Worm (Caenorhabditis elegans) whole organism, L1 larva: ENCODE data around the gene nhr-177.

Experiments used
- C16A3.4 ChIP-seq: fragments of 150-350 bp; optimal IDR thresholded peaks from 2 replicates; lab custom pipeline; 2014; ENCODE audit warnings: missing biosample characterization, missing genetic modification characterization
- alr-1 ChIP-seq: fragments of 200-800 bp; sonication (Bioruptor generic); optimal IDR thresholded peaks from 2 replicates; lab custom pipeline; 2018; ENCODE audit warnings: borderline replicate concordance, mild to moderate bottlenecking, missing genetic modification characterization, missing compliant biosample characterization
- ama-1 ChIP-seq: fragments of 150-350 bp; optimal IDR thresholded peaks from 2 replicates; lab custom pipeline; 2014
- blmp-1 ChIP-seq: fragments of 150-350 bp; optimal IDR thresholded peaks from 2 replicates; lab custom pipeline; 2014; ENCODE audit warnings: missing biosample characterization, missing genetic modification characterization
- dsc-1 ChIP-seq: sonication (generic microtip); optimal IDR thresholded peaks from 2 replicates; lab custom pipeline; 2016; ENCODE audit warnings: mild to moderate bottlenecking, missing genetic modification characterization, missing compliant biosample characterization
- efl-1 ChIP-seq, 4 experiments: fragments of 150-350 bp; optimal IDR thresholded peaks in 3 of 4; peaks in 1 of 4; 1 replicate in 1 of 4; 2 replicates in 3 of 4; lab custom pipeline; 2014; ENCODE audit warnings: missing biosample characterization in 2 of 4, missing genetic modification characterization in 2 of 4, missing genetic modification reagents in 2 of 4
- efl-3 ChIP-seq: fragments of 200-800 bp; sonication (Bioruptor generic); optimal IDR thresholded peaks from 2 replicates; lab custom pipeline; 2018; ENCODE audit warnings: mild to moderate bottlenecking, missing genetic modification characterization, missing compliant biosample characterization
- egl-13 ChIP-seq: sonication (generic microtip); optimal IDR thresholded peaks from 2 replicates; lab custom pipeline; 2016; ENCODE audit warnings: missing genotype, missing genetic modification reagents, missing genetic modification characterization, missing compliant biosample characterization
- egl-27 ChIP-seq, 2 experiments: fragments of 150-350 bp in 1 of 2; sonication (generic microtip); optimal IDR thresholded peaks; 3 replicates each; lab custom pipeline; 2017 to 2018; ENCODE audit warnings: missing biosample characterization in 2 of 2, missing genetic modification characterization in 2 of 2, missing genetic modification reagents in 2 of 2
- fkh-10 ChIP-seq: sonication (generic microtip); optimal IDR thresholded peaks from 2 replicates; lab custom pipeline; 2017; ENCODE audit warnings: missing biosample characterization, missing genetic modification reagents, missing genetic modification characterization
- hlh-4 ChIP-seq: sonication (generic microtip); optimal IDR thresholded peaks from 2 replicates; lab custom pipeline; 2016; ENCODE audit warnings: mild to moderate bottlenecking, missing genetic modification characterization, missing compliant biosample characterization
- hpl-2 ChIP-seq: fragments of 150-350 bp; optimal IDR thresholded peaks from 2 replicates; lab custom pipeline; 2014; ENCODE audit warnings: missing biosample characterization, missing genetic modification reagents, missing genetic modification characterization
- isw-1 ChIP-seq: fragments of 200-800 bp; sonication (Bioruptor generic); IDR thresholded peaks from 2 replicates; pipeline ENCODE4 v1.3.6; 2022; ENCODE audit warnings: missing genetic modification characterization, missing compliant biosample characterization
- lin-13 ChIP-seq: fragments of 150-350 bp; optimal IDR thresholded peaks from 2 replicates; lab custom pipeline; 2014; ENCODE audit warnings: missing biosample characterization, missing genetic modification reagents, missing genetic modification characterization
- lin-14 ChIP-seq: fragments of 200-800 bp; sonication (Bioruptor generic); optimal IDR thresholded peaks from 2 replicates; lab custom pipeline; 2018; ENCODE audit warnings: mild to moderate bottlenecking, missing genetic modification characterization, moderate library complexity, missing compliant biosample characterization
- lin-15B ChIP-seq: fragments of 150-350 bp; sonication (generic microtip); optimal IDR thresholded peaks from 3 replicates; lab custom pipeline; 2014; ENCODE audit warnings: missing biosample characterization, missing genetic modification characterization
- lin-39 ChIP-seq: fragments of 150-350 bp; optimal IDR thresholded peaks from 2 replicates; lab custom pipeline; 2014; ENCODE audit warnings: missing biosample characterization, missing genetic modification reagents, missing genetic modification characterization
- mdl-1 ChIP-seq, 2 experiments: fragments of 150-350 bp; optimal IDR thresholded peaks; 2 replicates each; lab custom pipeline; 2014 to 2017; ENCODE audit warnings: missing biosample characterization in 2 of 2, missing genetic modification characterization in 2 of 2, inconsistent platforms in 1 of 2
- mef-2 ChIP-seq: fragments of 150-350 bp; optimal IDR thresholded peaks from 2 replicates; lab custom pipeline; 2014; ENCODE audit warnings: missing biosample characterization, missing genetic modification characterization
- mep-1 ChIP-seq: fragments of 150-350 bp; optimal IDR thresholded peaks from 2 replicates; lab custom pipeline; 2014; ENCODE audit warnings: missing biosample characterization, missing genetic modification characterization
- nhr-11 ChIP-seq: fragments of 150-350 bp; optimal IDR thresholded peaks from 2 replicates; lab custom pipeline; 2014; ENCODE audit warnings: missing biosample characterization, missing genetic modification characterization
- nhr-19 ChIP-seq: fragments of 200-800 bp; sonication (Bioruptor generic); conservative IDR thresholded peaks from 2 replicates; pipeline ENCODE4 v1.3.6; 2022; ENCODE audit warnings: missing genetic modification characterization, missing compliant biosample characterization
- nhr-28 ChIP-seq: fragments of 150-350 bp; optimal IDR thresholded peaks from 2 replicates; lab custom pipeline; 2014; ENCODE audit warnings: missing biosample characterization, missing genetic modification characterization
- nhr-71 ChIP-seq: sonication (generic microtip); optimal IDR thresholded peaks from 2 replicates; lab custom pipeline; 2016; ENCODE audit warnings: mild to moderate bottlenecking, missing genetic modification characterization, moderate library complexity, missing compliant biosample characterization
- nhr-77 ChIP-seq: fragments of 150-350 bp; optimal IDR thresholded peaks from 2 replicates; lab custom pipeline; 2014; ENCODE audit warnings: missing biosample characterization, missing genetic modification characterization
- nhr-85 ChIP-seq: sonication (generic microtip); peaks from one replicate; lab custom pipeline; 2016; ENCODE audit warnings: missing genetic modification characterization, inconsistent platforms, missing compliant biosample characterization
- pag-3 ChIP-seq: sonication (generic microtip); optimal IDR thresholded peaks from 2 replicates; lab custom pipeline; 2017; ENCODE audit warnings: missing genetic modification characterization, mild to moderate bottlenecking, missing compliant biosample characterization, antibody characterized with exemption, borderline replicate concordance; ENCODE audit not compliant: insufficient read depth
- rnt-1 ChIP-seq: sonication (generic microtip); optimal IDR thresholded peaks from 2 replicates; lab custom pipeline; 2016; ENCODE audit warnings: mild to moderate bottlenecking, missing genetic modification characterization, moderate library complexity, missing compliant biosample characterization
- sox-4 ChIP-seq: sonication (generic microtip); optimal IDR thresholded peaks from 2 replicates; lab custom pipeline; 2016; ENCODE audit warnings: missing genetic modification characterization, missing compliant biosample characterization
- unc-30 ChIP-seq: sonication (generic microtip); optimal IDR thresholded peaks from 2 replicates; lab custom pipeline; 2017; ENCODE audit warnings: missing biosample characterization, missing genetic modification characterization
- unc-62 ChIP-seq: fragments of 150-350 bp; optimal IDR thresholded peaks from 2 replicates; lab custom pipeline; 2014; ENCODE audit warnings: missing biosample characterization, missing genetic modification reagents, missing genetic modification characterization
- unc-98 ChIP-seq: fragments of 200-800 bp; sonication (Bioruptor generic); IDR thresholded peaks from 2 replicates; pipeline ENCODE4 v1.3.6; 2022; ENCODE audit warnings: missing genetic modification characterization, missing compliant biosample characterization
- zip-4 ChIP-seq: fragments of 200-800 bp; sonication (Bioruptor generic); optimal IDR thresholded peaks from 2 replicates; lab custom pipeline; 2018; ENCODE audit warnings: mild to moderate bottlenecking, missing genetic modification characterization, moderate library complexity, missing compliant biosample characterization

Gene nhr-177

ce11 chrV:1574599-1574998, 35.5 kb upstream of the nhr-177 start:
- TF ChIP-seq dsc-1 (tag; lab: Kevin White, UChicago) (peak; percentile 10), hlh-4 (no peak)
- TF ChIP-seq, all 84 proteins: peak for 1

DNA sequence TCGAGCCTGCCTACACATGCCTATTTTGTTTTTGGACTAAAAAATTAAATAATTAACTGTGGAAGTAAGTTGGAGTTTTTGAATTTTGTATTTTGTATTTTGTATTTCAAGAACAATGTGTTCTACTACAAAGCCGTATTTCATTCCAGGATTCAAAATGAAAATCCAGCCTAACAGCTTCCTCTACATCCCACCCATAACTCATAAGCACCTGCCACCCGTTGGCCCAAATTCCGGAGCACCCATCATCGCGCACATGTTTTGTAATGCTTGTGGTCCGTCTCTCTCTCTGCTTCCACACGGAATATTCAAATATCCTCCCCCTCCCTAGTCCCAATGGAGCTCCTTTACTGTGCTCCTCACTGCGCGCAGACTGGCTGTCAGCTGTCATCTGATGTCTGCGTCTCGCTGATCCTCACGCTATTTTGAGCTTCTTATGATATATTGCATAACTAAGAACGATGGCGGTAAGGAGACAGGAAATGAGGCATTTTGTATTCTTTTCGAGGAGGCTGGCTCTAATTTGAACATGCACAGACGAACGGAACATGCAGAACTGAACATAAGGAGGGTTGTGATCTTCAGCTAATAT, 34.5 kb upstream of the nhr-177 start:
- TF ChIP-seq unc-30 (tag; lab: Kevin White, UChicago) (no peak), nhr-19 (GFP tag; lab: Robert Waterston, UW) (no peak), blmp-1 (tag; lab: Kevin White, UChicago) (no peak), nhr-77 (tag; lab: Kevin White, UChicago) (no peak), efl-3 (GFP tag; lab: Kevin White, UChicago) (no peak), nhr-11 (tag; lab: Kevin White, UChicago) (no peak), unc-98 (GFP tag; lab: Robert Waterston, UW) (no peak), sox-4 (no peak), lin-39 (no peak), ama-1 (lab: Kevin White, UChicago) (no peak)

ce11 chrV:1577092-1577709, 32.9 kb upstream of the nhr-177 start:
- TF ChIP-seq unc-62 (GFP tag; lab: Kevin White, UChicago), result no peak

- TF ChIP-seq pag-3 (tag; lab: Kevin White, UChicago), result no peak
- TF ChIP-seq nhr-85 (tag; lab: Kevin White, UChicago), result peak; percentile 50
- no peak for TF ChIP-seq efl-1 (optimal IDR thresholded peaks at IDR 0.05; lab: Kevin White, UChicago)
- peak in 1 of 2 experiments; percentile 18 for TF ChIP-seq efl-1 (GFP tag; optimal IDR thresholded peaks at IDR 0.05 in 1 of 2; lab: Kevin White, UChicago)
- no peak for TF ChIP-seq nhr-28 (tag; lab: Kevin White, UChicago)
- no peak for TF ChIP-seq egl-13 (tag; lab: Kevin White, UChicago)
Measured at ce11 chrV:1578572-1579230, 31.4 kb upstream of the nhr-177 start.

- no peak for TF ChIP-seq unc-62 (GFP tag; lab: Kevin White, UChicago)
- peak; percentile 71 for TF ChIP-seq nhr-85 (tag; lab: Kevin White, UChicago)
- no peak for TF ChIP-seq efl-1 (optimal IDR thresholded peaks at IDR 0.05; lab: Kevin White, UChicago)
- peak in 1 of 2 experiments; percentile 53 for TF ChIP-seq efl-1 (GFP tag; optimal IDR thresholded peaks at IDR 0.05 in 1 of 2; lab: Kevin White, UChicago)
- TF ChIP-seq, all 84 proteins: peak for 2
Measured at ce11 chrV:1579790-1580189, 30.3 kb upstream of the nhr-177 start.

ce11 chrV:1583242-1583641, 26.8 kb upstream of the nhr-177 start:
- TF ChIP-seq fkh-10 (no peak), isw-1 (no peak), mep-1 (tag; lab: Kevin White, UChicago) (no peak), lin-13 (no peak), lin-39 (no peak)

DNA sequence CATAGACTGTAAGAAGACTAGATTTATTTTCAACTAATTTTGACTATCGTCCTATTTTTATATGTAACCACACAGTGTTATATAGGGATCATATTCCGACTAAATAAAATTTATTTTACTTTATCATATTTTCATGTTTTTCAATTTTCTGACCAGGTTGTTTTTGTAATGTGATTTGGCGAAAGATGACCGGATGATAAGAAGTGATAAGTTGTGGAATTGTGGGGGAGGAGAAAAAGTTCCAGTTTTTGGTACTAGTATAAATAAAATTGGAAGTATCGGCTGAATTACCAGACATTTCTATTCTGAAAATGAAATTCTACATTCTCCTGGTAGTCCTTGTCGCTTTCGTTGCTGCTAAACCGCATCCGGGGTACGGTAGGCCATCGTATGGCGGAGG, 24.7 kb upstream of the nhr-177 start, which contains the start of gene F16B4.7:
Gene F16B4.7 (plus strand): TSS at position 301 of the 400 bp plus-strand sequence.
- no peak for TF ChIP-seq egl-27 (tag; optimal IDR thresholded peaks at IDR 0.05; lab: Kevin White, UChicago)
- no peak for TF ChIP-seq C16A3.4 (tag; lab: Kevin White, UChicago)
- TF ChIP-seq rnt-1 (tag; lab: Kevin White, UChicago), result no peak
- no peak for TF ChIP-seq mdl-1 (tag; optimal IDR thresholded peaks at IDR 0.05; lab: Kevin White, UChicago)
- no peak for TF ChIP-seq lin-15B (tag; lab: Kevin White, UChicago)
- TF ChIP-seq efl-3 (GFP tag; lab: Kevin White, UChicago), result no peak
- TF ChIP-seq hpl-2, result no peak
- TF ChIP-seq nhr-77 (tag; lab: Kevin White, UChicago), result no peak
- TF ChIP-seq alr-1 (tag; lab: Kevin White, UChicago), result no peak
- no peak for TF ChIP-seq nhr-19 (GFP tag; lab: Robert Waterston, UW)
- TF ChIP-seq nhr-71 (tag; lab: Kevin White, UChicago), result no peak
- no peak for TF ChIP-seq ama-1 (lab: Kevin White, UChicago)
- no peak for TF ChIP-seq lin-14
- TF ChIP-seq zip-4 (GFP tag; lab: Kevin White, UChicago), result no peak
- TF ChIP-seq mef-2 (tag; lab: Kevin White, UChicago), result no peak
